Fruit fly (Drosophila melanogaster) whole organism, embryonic: Measurements from ENCODE around the gene CG14820.

Experiments
- Abd-B ChIP-seq: fragments of 200-800 bp; sonication (Bioruptor generic); optimal IDR thresholded peaks from 2 replicates; lab custom pipeline; 2018; ENCODE audit warnings: missing biosample characterization, mild to moderate bottlenecking, missing genetic modification characterization, moderate library complexity
- Antp ChIP-seq: fragments of 200-800 bp; sonication (Bioruptor generic); optimal IDR thresholded peaks from 3 replicates; lab custom pipeline; 2016; ENCODE audit warnings: missing biosample characterization, missing genetic modification characterization
- Atf6 ChIP-seq: fragments of 200-800 bp; sonication (Bioruptor generic); IDR thresholded peaks from 2 replicates; pipeline ENCODE4 v1.3.6; 2022; ENCODE audit warnings: missing biosample characterization, missing genetic modification characterization
- Awh ChIP-seq: fragments of 200-800 bp; sonication (Bioruptor generic); IDR thresholded peaks from 2 replicates; pipeline ENCODE4, ENCODE4 v1.3.6; 2022; ENCODE audit warnings: missing biosample characterization, missing genetic modification characterization
- BtbVII ChIP-seq: fragments of 200-800 bp; sonication (Bioruptor generic); optimal IDR thresholded peaks from 3 replicates; lab custom pipeline; 2017; ENCODE audit warnings: missing biosample characterization, mild to moderate bottlenecking, missing genetic modification characterization
- CG10209 ChIP-seq: fragments of 200-800 bp; sonication (Bioruptor generic); optimal IDR thresholded peaks from 3 replicates; lab custom pipeline; 2017; ENCODE audit warnings: missing biosample characterization, mild to moderate bottlenecking, missing genetic modification characterization, missing genetic modification reagents
- CG12942 ChIP-seq: fragments of 200-800 bp; sonication (Bioruptor generic); optimal IDR thresholded peaks from 3 replicates; lab custom pipeline; 2016; ENCODE audit warnings: missing biosample characterization, missing genetic modification characterization
- CG13296 ChIP-seq: fragments of 200-800 bp; sonication (Bioruptor generic); optimal IDR thresholded peaks from 3 replicates; lab custom pipeline; 2018; ENCODE audit warnings: missing biosample characterization, mild to moderate bottlenecking, missing genetic modification characterization
- CG17361 ChIP-seq: fragments of 200-800 bp; sonication (Bioruptor generic); IDR thresholded peaks from 3 replicates; pipeline ENCODE4 v1.3.6; 2022; ENCODE audit warnings: missing biosample characterization, missing genetic modification characterization
- CG2199 ChIP-seq: fragments of 200-800 bp; sonication (Bioruptor generic); IDR thresholded peaks from 3 replicates; pipeline ENCODE4 v1.3.6; 2022; ENCODE audit warnings: missing biosample characterization, missing genetic modification characterization
- CG2678 ChIP-seq: fragments of 200-800 bp; sonication (Bioruptor generic); optimal IDR thresholded peaks from 3 replicates; lab custom pipeline; 2019; ENCODE audit warnings: missing biosample characterization, mild to moderate bottlenecking, missing genetic modification characterization, moderate library complexity
- CG31224 ChIP-seq: fragments of 200-800 bp; sonication (Bioruptor generic); IDR thresholded peaks from 2 replicates; pipeline ENCODE4 v1.3.6; 2022; ENCODE audit warnings: missing biosample characterization, missing genetic modification characterization
- CG34376 ChIP-seq: fragments of 200-800 bp; sonication (Bioruptor generic); optimal IDR thresholded peaks from 2 replicates; lab custom pipeline; 2018; ENCODE audit warnings: missing biosample characterization, mild to moderate bottlenecking, missing genetic modification characterization
- CG6175 ChIP-seq: fragments of 200-800 bp; sonication (Bioruptor generic); IDR thresholded peaks from 3 replicates; pipeline ENCODE4 v1.3.6; 2022; ENCODE audit warnings: missing biosample characterization, missing genetic modification characterization
- CG6254 ChIP-seq: fragments of 200-800 bp; sonication (Bioruptor generic); optimal IDR thresholded peaks from 3 replicates; lab custom pipeline; 2017; ENCODE audit warnings: mild to moderate bottlenecking, missing biosample characterization, missing genetic modification reagents, missing genetic modification characterization
- CG6689 ChIP-seq: fragments of 200-800 bp; sonication (Bioruptor generic); IDR thresholded peaks from 2 replicates; pipeline ENCODE4 v1.3.6; 2022; ENCODE audit warnings: missing biosample characterization, missing genetic modification characterization
- D19B ChIP-seq: fragments of 200-800 bp; sonication (Bioruptor generic); optimal IDR thresholded peaks from 2 replicates; lab custom pipeline; 2017; ENCODE audit warnings: missing biosample characterization, mild to moderate bottlenecking, missing genetic modification characterization
- Dek ChIP-seq: fragments of 200-800 bp; sonication (Bioruptor generic); optimal IDR thresholded peaks from 3 replicates; lab custom pipeline; 2019; ENCODE audit warnings: missing biosample characterization, mild to moderate bottlenecking, missing genetic modification characterization, moderate library complexity
- Dfd ChIP-seq, 2 experiments: fragments of >200 bp; optimal IDR thresholded peaks; 2 replicates each; lab custom pipeline; 2017; ENCODE audit warnings: missing biosample characterization in 2 of 2, missing genetic modification characterization in 2 of 2
- GATAe ChIP-seq: fragments of 200-800 bp; sonication (Bioruptor generic); conservative IDR thresholded peaks from 2 replicates; pipeline ENCODE4 v1.3.6; 2022; ENCODE audit warnings: missing biosample characterization, missing genetic modification characterization
- Hand ChIP-seq: fragments of 200-800 bp; sonication (Bioruptor generic); optimal IDR thresholded peaks from 2 replicates; lab custom pipeline; 2017; ENCODE audit warnings: mild to moderate bottlenecking, missing biosample characterization, missing genetic modification reagents, missing genetic modification characterization
- Hr39 ChIP-seq: fragments of >200 bp; optimal IDR thresholded peaks from 2 replicates; lab custom pipeline; 2017
- MESR4 ChIP-seq: fragments of 200-800 bp; sonication (Bioruptor generic); optimal IDR thresholded peaks from 2 replicates; lab custom pipeline; 2018; ENCODE audit warnings: missing biosample characterization, mild to moderate bottlenecking, missing genetic modification characterization, moderate library complexity
- Med ChIP-seq: fragments of 200-800 bp; sonication (Bioruptor generic); peaks from one replicate; lab custom pipeline; 2016; ENCODE audit warnings: missing biosample characterization, missing genetic modification characterization, mild to moderate bottlenecking, inconsistent platforms, moderate library complexity
- NFAT ChIP-seq: fragments of 200-800 bp; sonication (Bioruptor generic); IDR thresholded peaks from 2 replicates; pipeline ENCODE4 v1.3.6; 2022; ENCODE audit warnings: missing biosample characterization, missing genetic modification characterization
- Nf-YA ChIP-seq: fragments of 200-800 bp; sonication (Bioruptor generic); IDR thresholded peaks from 2 replicates; pipeline ENCODE4 v1.3.6; 2022; ENCODE audit warnings: missing biosample characterization, missing genetic modification characterization
- Nf-YC ChIP-seq: fragments of 200-800 bp; optimal IDR thresholded peaks from 3 replicates; lab custom pipeline; 2019; ENCODE audit warnings: missing biosample characterization, mild to moderate bottlenecking, missing genetic modification characterization, moderate library complexity
- NfI ChIP-seq: fragments of 200-800 bp; sonication (Bioruptor generic); optimal IDR thresholded peaks from 3 replicates; lab custom pipeline; 2018; ENCODE audit warnings: missing biosample characterization, mild to moderate bottlenecking, missing genetic modification characterization, moderate library complexity
- Optix ChIP-seq: fragments of 200-800 bp; sonication (Bioruptor generic); IDR thresholded peaks from 3 replicates; pipeline ENCODE4 v1.3.6; 2022; ENCODE audit warnings: missing biosample characterization, missing genetic modification characterization
- Ptx1 ChIP-seq: fragments of 200-800 bp; sonication (Bioruptor generic); IDR thresholded peaks from 2 replicates; pipeline ENCODE4 v1.3.6; 2022; ENCODE audit warnings: missing biosample characterization, missing genetic modification characterization
- Spps ChIP-seq: fragments of 200-800 bp; sonication (Bioruptor generic); optimal IDR thresholded peaks from 2 replicates; lab custom pipeline; 2018; ENCODE audit warnings: missing biosample characterization, mild to moderate bottlenecking, missing genetic modification characterization
- Xrp1 ChIP-seq: fragments of 200-800 bp; sonication (Bioruptor generic); IDR thresholded peaks from 2 replicates; pipeline ENCODE4 v1.3.6; 2022; ENCODE audit warnings: missing biosample characterization, missing genetic modification characterization
- amos ChIP-seq: fragments of 200-800 bp; sonication (Bioruptor generic); IDR thresholded peaks from 2 replicates; pipeline ENCODE4 v1.3.6; 2022; ENCODE audit warnings: missing biosample characterization, missing genetic modification characterization; ENCODE audit not compliant: partially characterized antibody
- chif ChIP-seq, 2 experiments: fragments of 200-800 bp; sonication (Bioruptor generic); optimal IDR thresholded peaks; 3 replicates each; lab custom pipeline; 2016; ENCODE audit warnings: missing biosample characterization in 2 of 2, missing genetic modification characterization in 2 of 2
- dm ChIP-seq: fragments of 200-800 bp; sonication (Bioruptor generic); optimal IDR thresholded peaks from 3 replicates; lab custom pipeline; 2016; ENCODE audit warnings: missing biosample characterization, missing genetic modification characterization
- ems ChIP-seq: fragments of 200-800 bp; sonication (Bioruptor generic); optimal IDR thresholded peaks from 3 replicates; lab custom pipeline; 2016; ENCODE audit warnings: missing biosample characterization, missing genetic modification characterization
- en ChIP-seq: fragments of 200-800 bp; sonication (Bioruptor generic); optimal IDR thresholded peaks from 2 replicates; lab custom pipeline; 2016; ENCODE audit warnings: missing biosample characterization, missing genetic modification characterization
- gce ChIP-seq: fragments of 200-800 bp; sonication (Bioruptor generic); IDR thresholded peaks from 3 replicates; pipeline ENCODE4 v1.3.6; 2022; ENCODE audit warnings: missing biosample characterization, missing genetic modification characterization
- hth ChIP-seq: fragments of >200 bp; optimal IDR thresholded peaks from 2 replicates; lab custom pipeline; 2017; ENCODE audit warnings: inconsistent platforms
- ind ChIP-seq: fragments of 200-800 bp; sonication (Bioruptor generic); optimal IDR thresholded peaks from 3 replicates; lab custom pipeline; 2016; ENCODE audit warnings: missing biosample characterization, missing genetic modification characterization
- jing ChIP-seq: fragments of 200-800 bp; sonication (Bioruptor generic); optimal IDR thresholded peaks from 2 replicates; lab custom pipeline; 2018; ENCODE audit warnings: missing biosample characterization, mild to moderate bottlenecking, missing genetic modification characterization
- klu ChIP-seq: fragments of 200-800 bp; sonication (Bioruptor generic); IDR thresholded peaks from 2 replicates; pipeline ENCODE4 v1.3.6; 2022; ENCODE audit warnings: missing biosample characterization, missing genetic modification characterization
- lab ChIP-seq: fragments of 200-800 bp; sonication (Bioruptor generic); optimal IDR thresholded peaks from 3 replicates; lab custom pipeline; 2017; ENCODE audit warnings: missing biosample characterization, missing genetic modification characterization, mild to moderate bottlenecking, moderate library complexity, missing genetic modification reagents
- nerfin-1 ChIP-seq: fragments of 200-800 bp; sonication (Bioruptor generic); optimal IDR thresholded peaks from 3 replicates; lab custom pipeline; 2019; ENCODE audit warnings: missing biosample characterization, mild to moderate bottlenecking, missing genetic modification characterization, moderate library complexity
- nmo ChIP-seq: fragments of 200-800 bp; sonication (Bioruptor generic); optimal IDR thresholded peaks from 2 replicates; lab custom pipeline; 2018; ENCODE audit warnings: missing biosample characterization, mild to moderate bottlenecking, missing genetic modification characterization, moderate library complexity
- pnt ChIP-seq: fragments of 200-800 bp; sonication (Bioruptor generic); optimal IDR thresholded peaks from 3 replicates; lab custom pipeline; 2016; ENCODE audit warnings: missing biosample characterization, missing genetic modification characterization
- salm ChIP-seq: fragments of 200-800 bp; sonication (Bioruptor generic); optimal IDR thresholded peaks from 2 replicates; lab custom pipeline; 2018; ENCODE audit warnings: missing biosample characterization, mild to moderate bottlenecking, missing genetic modification characterization
- sc ChIP-seq, 3 experiments: fragments of >200 bp in 2 of 3; fragments of 200-800 bp in 1 of 3; sonication (Bioruptor generic) in 1 of 3; optimal IDR thresholded peaks; 2 replicates in 2 of 3; 3 replicates in 1 of 3; lab custom pipeline; 2017; ENCODE audit warnings: mild to moderate bottlenecking in 1 of 3, missing biosample characterization in 1 of 3, missing genetic modification characterization in 1 of 3, missing genetic modification reagents in 1 of 3
- sr ChIP-seq: fragments of 200-800 bp; sonication (Bioruptor generic); IDR thresholded peaks from 3 replicates; pipeline ENCODE4 v1.3.6; 2022; ENCODE audit warnings: missing biosample characterization, missing genetic modification characterization
- tx ChIP-seq: fragments of 200-800 bp; sonication (Bioruptor generic); optimal IDR thresholded peaks from 2 replicates; lab custom pipeline; 2016; ENCODE audit warnings: missing biosample characterization, missing genetic modification characterization
- yki ChIP-seq: fragments of >200 bp; optimal IDR thresholded peaks from 3 replicates; lab custom pipeline; 2018
- zfh1 ChIP-seq: fragments of 200-800 bp; sonication (Bioruptor generic); IDR thresholded peaks from 3 replicates; pipeline ENCODE4 v1.3.6; 2022; ENCODE audit warnings: missing biosample characterization, missing genetic modification characterization

Gene CG14820

dm6 chr3L:6903985-6904384 is 28.7 kb upstream of the CG14820 start (continued):
- TF ChIP-seq Med (GFP tag; lab: Kevin White, UChicago) (peak; percentile 93), CG31224 (GFP tag; lab: Robert Waterston, UW) (no peak), amos (peak; percentile 33; the same call in 1 of the 2 replicates), MESR4 (no peak), ems (GFP tag; lab: Kevin White, UChicago) (no peak), Hr39 (lab: Kevin White, UChicago) (no peak), pnt (GFP tag; lab: Kevin White, UChicago) (no peak), CG12942 (GFP tag; lab: Kevin White, UChicago) (no peak), CG6175 (0 out of 3 replicates have a peak, but pooled peaks have one; percentile 30), Optix (GFP tag; lab: Robert Waterston, UW) (peak; percentile 67; the same call in 1 of the 3 replicates), NfI (GFP tag; lab: Kevin White, UChicago) (no peak), Dek (tag; lab: Kevin White, UChicago) (no peak), ind (no peak), lab (GFP tag; lab: Kevin White, UChicago) (peak; percentile 25), chif (GFP tag; optimal IDR thresholded peaks at IDR 0.05; lab: Kevin White, UChicago) (peak in 1 of 2 experiments; percentile 45), CG2678 (tag; lab: Kevin White, UChicago) (peak; percentile 3), klu (GFP tag; lab: Robert Waterston, UW) (no peak), NFAT (GFP tag; lab: Robert Waterston, UW) (peak; percentile 41; the same call in 1 of the 2 replicates), nerfin-1 (peak; percentile 43), Antp (GFP tag; lab: Kevin White, UChicago) (no peak), Nf-YC (tag; lab: Kevin White, UChicago) (peak; percentile 99), CG6689 (no peak), CG10209 (GFP tag; lab: Kevin White, UChicago) (no peak), jing (GFP tag; lab: Kevin White, UChicago) (no peak), BtbVII (GFP tag; lab: Kevin White, UChicago) (no peak), salm (tag; lab: Kevin White, UChicago) (no peak), D19B (no peak), Awh (GFP tag; lab: Robert Waterston, UW) (peak; percentile 53; the same call in 1 of the 2 replicates), CG17361 (GFP tag; lab: Robert Waterston, UW) (no peak; the same call in 2 of the 3 replicates), Xrp1 (GFP tag; lab: Robert Waterston, UW) (no peak), Ptx1 (GFP tag; lab: Robert Waterston, UW) (peak; percentile 33), Nf-YA (GFP tag; lab: Robert Waterston, UW) (peak; percentile 86), GATAe (GFP tag; lab: Robert Waterston, UW) (peak; percentile 71), gce (GFP tag; lab: Robert Waterston, UW) (0 out of 3 replicates have a peak, but pooled peaks have one; percentile 8), dm (GFP tag; lab: Kevin White, UChicago) (no peak), CG13296 (GFP tag; lab: Kevin White, UChicago) (no peak), Abd-B (GFP tag; lab: Kevin White, UChicago) (no peak), hth (no peak), en (no peak), yki (peak; percentile 64), sc (optimal IDR thresholded peaks at IDR 0.05; lab: Kevin White, UChicago) (no peak), sc (GFP tag; optimal IDR thresholded peaks at IDR 0.05; lab: Kevin White, UChicago) (no peak), CG6254 (GFP tag; lab: Kevin White, UChicago) (peak; percentile 14), Atf6 (GFP tag; lab: Robert Waterston, UW) (peak; percentile 40; the same call in 1 of the 2 replicates), Spps (tag; lab: Kevin White, UChicago) (no peak), zfh1 (GFP tag; lab: Robert Waterston, UW) (peak; percentile 64), Hand (GFP tag; lab: Kevin White, UChicago) (no peak), tx (GFP tag; lab: Kevin White, UChicago) (no peak), sr (GFP tag; lab: Robert Waterston, UW) (peak; percentile 86), CG34376 (GFP tag; lab: Kevin White, UChicago) (peak; percentile 29), CG2199 (GFP tag; lab: Robert Waterston, UW) (peak; percentile 82; the same call in 1 of the 3 replicates), Dfd (GFP tag; optimal IDR thresholded peaks at IDR 0.05; lab: Kevin White, UChicago) (no peak), nmo (GFP tag; lab: Kevin White, UChicago) (peak; percentile 49)
